Fruit fly (Drosophila melanogaster) whole organism, embryonic: ENCODE results near the gene bin.

Source experiments
- Ada2b ChIP-seq: fragments of 200-800 bp; sonication (Bioruptor generic); IDR thresholded peaks from 2 replicates; pipeline ENCODE4 v1.3.6; 2022; ENCODE audit warnings: missing biosample characterization, missing genetic modification characterization
- Aef1 ChIP-seq: fragments of 200-800 bp; sonication (Bioruptor generic); IDR thresholded peaks from 3 replicates; pipeline ENCODE4 v1.3.6; 2022; ENCODE audit warnings: missing biosample characterization, missing genetic modification characterization
- Asciz ChIP-seq: fragments of 200-800 bp; sonication (Bioruptor generic); optimal IDR thresholded peaks from 2 replicates; lab custom pipeline; 2017; ENCODE audit warnings: missing biosample characterization, mild to moderate bottlenecking, missing genetic modification characterization, missing genetic modification reagents
- B-H1 ChIP-seq: fragments of 200-800 bp; sonication (Bioruptor generic); IDR thresholded peaks from 3 replicates; pipeline ENCODE4 v1.3.6; 2022; ENCODE audit warnings: missing biosample characterization, missing genetic modification characterization
- Bteb2 ChIP-seq: fragments of 200-800 bp; sonication (Bioruptor generic); optimal IDR thresholded peaks from 2 replicates; lab custom pipeline; 2016; ENCODE audit warnings: missing biosample characterization, missing genetic modification characterization
- CG10366 ChIP-seq: fragments of 200-800 bp; sonication (Bioruptor generic); IDR thresholded peaks from 2 replicates; pipeline ENCODE4 v1.3.6; 2022; ENCODE audit warnings: missing biosample characterization, missing genetic modification characterization
- CG10979 ChIP-seq: fragments of 200-800 bp; sonication (Bioruptor generic); optimal IDR thresholded peaks from 2 replicates; lab custom pipeline; 2018; ENCODE audit warnings: missing biosample characterization, mild to moderate bottlenecking, missing genetic modification characterization, moderate library complexity
- CG11085 ChIP-seq: fragments of 200-800 bp; sonication (Bioruptor generic); IDR thresholded peaks from 2 replicates; pipeline ENCODE4 v1.3.6; 2022; ENCODE audit warnings: missing biosample characterization, missing genetic modification characterization
- CG11456 ChIP-seq: fragments of 200-800 bp; sonication (Bioruptor generic); IDR thresholded peaks from 3 replicates; pipeline ENCODE4 v1.3.6; 2022; ENCODE audit warnings: missing biosample characterization, missing genetic modification characterization
- CG13894 ChIP-seq: fragments of 200-800 bp; sonication (Bioruptor generic); optimal IDR thresholded peaks from 3 replicates; lab custom pipeline; 2018; ENCODE audit warnings: missing biosample characterization, mild to moderate bottlenecking, missing genetic modification characterization, moderate library complexity
- CG14014 ChIP-seq: fragments of 200-800 bp; sonication (Bioruptor generic); IDR thresholded peaks from 2 replicates; pipeline ENCODE4 v1.3.6; 2022; ENCODE audit warnings: missing biosample characterization, missing genetic modification characterization
- CG14050 ChIP-seq: fragments of 200-800 bp; sonication (Bioruptor generic); IDR thresholded peaks from 3 replicates; pipeline ENCODE4 v1.3.6; 2022; ENCODE audit warnings: missing biosample characterization, missing genetic modification characterization
- CG17361 ChIP-seq: fragments of 200-800 bp; sonication (Bioruptor generic); IDR thresholded peaks from 3 replicates; pipeline ENCODE4 v1.3.6; 2022; ENCODE audit warnings: missing biosample characterization, missing genetic modification characterization
- CG17912 ChIP-seq: fragments of 200-800 bp; sonication (Bioruptor generic); optimal IDR thresholded peaks from 2 replicates; lab custom pipeline; 2018; ENCODE audit warnings: missing biosample characterization, mild to moderate bottlenecking, missing genetic modification characterization
- CG18011 ChIP-seq: fragments of 200-800 bp; sonication (Bioruptor generic); optimal IDR thresholded peaks from 2 replicates; lab custom pipeline; 2017; ENCODE audit warnings: missing biosample characterization, missing genetic modification characterization, mild to moderate bottlenecking, moderate library complexity, missing genotype
- CG1832 ChIP-seq: fragments of 200-800 bp; sonication (Bioruptor generic); optimal IDR thresholded peaks from 2 replicates; lab custom pipeline; 2017; ENCODE audit warnings: missing biosample characterization, mild to moderate bottlenecking, missing genetic modification characterization, inconsistent platforms
- CG18599 ChIP-seq: fragments of 200-800 bp; sonication (Bioruptor generic); optimal IDR thresholded peaks from 3 replicates; lab custom pipeline; 2017; ENCODE audit warnings: missing biosample characterization, missing genetic modification characterization, mild to moderate bottlenecking, moderate library complexity, missing genetic modification reagents
- CG30403 ChIP-seq: fragments of 200-800 bp; sonication (Bioruptor generic); optimal IDR thresholded peaks from 3 replicates; lab custom pipeline; 2016; ENCODE audit warnings: missing biosample characterization, missing genetic modification characterization
- CG32767 ChIP-seq: fragments of 200-800 bp; sonication (Bioruptor generic); IDR thresholded peaks from 2 replicates; pipeline ENCODE4 v1.3.6; 2022; ENCODE audit warnings: missing biosample characterization, missing genetic modification characterization
- CG4730 ChIP-seq: fragments of 200-800 bp; sonication (Bioruptor generic); IDR thresholded peaks from 2 replicates; pipeline ENCODE4 v1.3.6; 2022; ENCODE audit warnings: missing biosample characterization, missing genetic modification characterization
- CG7556 ChIP-seq: fragments of 200-800 bp; sonication (Bioruptor generic); optimal IDR thresholded peaks from 2 replicates; lab custom pipeline; 2017; ENCODE audit warnings: missing biosample characterization, mild to moderate bottlenecking, missing genetic modification characterization
- CG9797 ChIP-seq: fragments of 200-800 bp; sonication (Bioruptor generic); optimal IDR thresholded peaks from 3 replicates; lab custom pipeline; 2018; ENCODE audit warnings: missing biosample characterization, mild to moderate bottlenecking, missing genetic modification characterization
- Chrac-16 ChIP-seq: fragments of 200-800 bp; sonication (Bioruptor generic); optimal IDR thresholded peaks from 3 replicates; lab custom pipeline; 2016; ENCODE audit warnings: missing biosample characterization, missing genetic modification characterization
- E2f2 ChIP-seq: fragments of 200-800 bp; sonication (Bioruptor generic); IDR thresholded peaks from 2 replicates; pipeline ENCODE4 v1.3.6; 2022; ENCODE audit warnings: missing biosample characterization, missing genetic modification characterization
- GATAe ChIP-seq: fragments of 200-800 bp; sonication (Bioruptor generic); conservative IDR thresholded peaks from 2 replicates; pipeline ENCODE4 v1.3.6; 2022; ENCODE audit warnings: missing biosample characterization, missing genetic modification characterization
- Hand ChIP-seq: fragments of 200-800 bp; sonication (Bioruptor generic); optimal IDR thresholded peaks from 2 replicates; lab custom pipeline; 2017; ENCODE audit warnings: mild to moderate bottlenecking, missing biosample characterization, missing genetic modification reagents, missing genetic modification characterization
- Hmr ChIP-seq: fragments of 200-800 bp; sonication (Bioruptor generic); optimal IDR thresholded peaks from 3 replicates; lab custom pipeline; 2017; ENCODE audit warnings: mild to moderate bottlenecking, missing biosample characterization, missing genetic modification reagents, missing genetic modification characterization
- NFAT ChIP-seq: fragments of 200-800 bp; sonication (Bioruptor generic); IDR thresholded peaks from 2 replicates; pipeline ENCODE4 v1.3.6; 2022; ENCODE audit warnings: missing biosample characterization, missing genetic modification characterization
- NK7.1 ChIP-seq: fragments of 200-800 bp; sonication (Bioruptor generic); optimal IDR thresholded peaks from 3 replicates; lab custom pipeline; 2016; ENCODE audit warnings: missing biosample characterization, missing genetic modification characterization
- NfI ChIP-seq: fragments of 200-800 bp; sonication (Bioruptor generic); optimal IDR thresholded peaks from 3 replicates; lab custom pipeline; 2018; ENCODE audit warnings: missing biosample characterization, mild to moderate bottlenecking, missing genetic modification characterization, moderate library complexity
- Ptx1 ChIP-seq: fragments of 200-800 bp; sonication (Bioruptor generic); IDR thresholded peaks from 2 replicates; pipeline ENCODE4 v1.3.6; 2022; ENCODE audit warnings: missing biosample characterization, missing genetic modification characterization
- Rfx ChIP-seq: fragments of 200-800 bp; sonication (Bioruptor generic); IDR thresholded peaks from 2 replicates; pipeline ENCODE4 v1.3.6; 2022; ENCODE audit warnings: missing biosample characterization, missing genetic modification characterization
- Sox102F ChIP-seq: fragments of 200-800 bp; sonication (Bioruptor generic); optimal IDR thresholded peaks from 2 replicates; lab custom pipeline; 2018; ENCODE audit warnings: missing biosample characterization, mild to moderate bottlenecking, missing genetic modification characterization, moderate library complexity
- ara ChIP-seq: fragments of 200-800 bp; sonication (Bioruptor generic); IDR thresholded peaks from 2 replicates; pipeline ENCODE4 v1.3.6; 2022; ENCODE audit warnings: missing biosample characterization, missing genetic modification characterization
- bbx ChIP-seq: fragments of 200-800 bp; sonication (Bioruptor generic); IDR thresholded peaks from 2 replicates; pipeline ENCODE4 v1.3.6; 2022; ENCODE audit warnings: missing biosample characterization, missing genetic modification characterization; ENCODE audit not compliant: partially characterized antibody
- bcd ChIP-seq: fragments of 200-800 bp; sonication (Bioruptor generic); optimal IDR thresholded peaks from 2 replicates; lab custom pipeline; 2017; ENCODE audit warnings: missing biosample characterization, mild to moderate bottlenecking, missing genetic modification characterization
- grau ChIP-seq: fragments of 200-800 bp; optimal IDR thresholded peaks from 3 replicates; lab custom pipeline; 2019; ENCODE audit warnings: missing biosample characterization, mild to moderate bottlenecking, missing genetic modification characterization, moderate library complexity
- gro ChIP-seq: fragments of 200-800 bp; sonication (Bioruptor generic); optimal IDR thresholded peaks from 2 replicates; lab custom pipeline; 2016; ENCODE audit warnings: missing biosample characterization, missing genetic modification characterization
- gt ChIP-seq: fragments of 200-800 bp; sonication (Bioruptor generic); IDR thresholded peaks from 2 replicates; pipeline ENCODE4 v1.3.6; 2022; ENCODE audit warnings: missing biosample characterization, missing genetic modification characterization
- lmd ChIP-seq: fragments of 200-800 bp; sonication (Bioruptor generic); IDR thresholded peaks from 2 replicates; pipeline ENCODE4 v1.3.6; 2022; ENCODE audit warnings: missing biosample characterization, missing genetic modification characterization
- otp ChIP-seq: fragments of 200-800 bp; sonication (Bioruptor generic); IDR thresholded peaks from 3 replicates; pipeline ENCODE4, ENCODE4 v1.3.6; 2022; ENCODE audit warnings: missing biosample characterization, missing genetic modification characterization
- pan ChIP-seq, 4 experiments: fragments of >200 bp in 3 of 4; fragments of 200-800 bp in 1 of 4; sonication (Bioruptor generic) in 1 of 4; optimal IDR thresholded peaks in 3 of 4; IDR thresholded peaks in 1 of 4; 2 replicates each; pipeline versions ENCODE4 v1.3.6 to Lab custom; 2017 to 2022; ENCODE audit warnings: missing biosample characterization in 2 of 4, missing genetic modification characterization in 2 of 4, mixed read lengths in 1 of 4
- prd ChIP-seq, 3 experiments: fragments of >200 bp in 2 of 3; fragments of 200-800 bp in 1 of 3; sonication (Bioruptor generic) in 1 of 3; optimal IDR thresholded peaks in 2 of 3; IDR thresholded peaks in 1 of 3; 2 replicates in 2 of 3; 3 replicates in 1 of 3; pipeline versions ENCODE4 v1.3.6 to Lab custom; 2017 to 2022; ENCODE audit warnings: missing biosample characterization in 1 of 3, missing genetic modification characterization in 1 of 3
- pum ChIP-seq: fragments of 200-800 bp; sonication (Bioruptor generic); optimal IDR thresholded peaks from 2 replicates; lab custom pipeline; 2016; ENCODE audit warnings: missing biosample characterization, missing genetic modification characterization
- row ChIP-seq: fragments of 200-800 bp; sonication (Bioruptor generic); IDR thresholded peaks from 3 replicates; pipeline ENCODE4 v1.3.6; 2022; ENCODE audit warnings: missing biosample characterization, missing genetic modification characterization
- slp2 ChIP-seq: fragments of 200-800 bp; sonication (Bioruptor generic); optimal IDR thresholded peaks from 2 replicates; lab custom pipeline; 2016; ENCODE audit warnings: missing biosample characterization, missing genetic modification characterization
- tio ChIP-seq: fragments of 200-800 bp; sonication (Bioruptor generic); optimal IDR thresholded peaks from 2 replicates; lab custom pipeline; 2017; ENCODE audit warnings: missing biosample characterization, missing genetic modification characterization, inconsistent platforms
- vvl ChIP-seq: fragments of 200-800 bp; sonication (Bioruptor generic); IDR thresholded peaks from 2 replicates; pipeline ENCODE4 v1.3.6; 2022; ENCODE audit warnings: missing biosample characterization, missing genetic modification characterization

bin gene

dm6 chr3L:7013568-7014305, 23.3 kb downstream of the bin start (continued):
- TF ChIP-seq CG18599 (peak; percentile 5), Hmr (peak; percentile 28), Asciz (peak; percentile 40), CG10979 (tag; lab: Kevin White, UChicago) (no peak), ara (GFP tag; lab: Robert Waterston, UW) (peak; percentile 33; the same call in 1 of the 2 replicates), pan (optimal IDR thresholded peaks at IDR 0.05; lab: Kevin White, UChicago) (no peak), pan (GFP tag; optimal IDR thresholded peaks at IDR 0.05 in 1 of 2, IDR thresholded peaks at IDR 0.05 in 1 of 2) (peak in 1 of 2 experiments; percentile 52), Sox102F (peak; percentile 48), GATAe (GFP tag; lab: Robert Waterston, UW) (no peak), grau (tag; lab: Kevin White, UChicago) (peak; percentile 48), Bteb2 (peak; percentile 20), B-H1 (GFP tag; lab: Robert Waterston, UW) (peak; percentile 44; the same call in 1 of the 3 replicates), CG11456 (peak; percentile 81), lmd (GFP tag; lab: Robert Waterston, UW) (peak; percentile 21; the same call in 1 of the 2 replicates), row (GFP tag; lab: Robert Waterston, UW) (peak; percentile 62), bbx (GFP tag; lab: Robert Waterston, UW) (peak; percentile 49; the same call in 1 of the 2 replicates), prd (optimal IDR thresholded peaks at IDR 0.05; lab: Kevin White, UChicago) (no peak), prd (GFP tag; IDR thresholded peaks at IDR 0.05; lab: Robert Waterston, UW) (peak; percentile 55), slp2 (GFP tag; lab: Kevin White, UChicago) (no peak), NfI (GFP tag; lab: Kevin White, UChicago) (peak; percentile 44), CG11085 (GFP tag; lab: Robert Waterston, UW) (peak; percentile 42; the same call in 1 of the 2 replicates), gro (peak; percentile 23), tio (GFP tag; lab: Kevin White, UChicago) (peak; percentile 19), CG10366 (GFP tag; lab: Robert Waterston, UW) (peak; percentile 59), CG4730 (GFP tag; lab: Robert Waterston, UW) (peak; percentile 63; the same call in 1 of the 2 replicates), CG9797 (GFP tag; lab: Kevin White, UChicago) (no peak), CG17361 (0 out of 3 replicates have a peak, but pooled peaks have one; percentile 32), pum (GFP tag; lab: Kevin White, UChicago) (no peak), Ptx1 (GFP tag; lab: Robert Waterston, UW) (peak; percentile 40), Chrac-16 (no peak), CG30403 (GFP tag; lab: Kevin White, UChicago) (peak; percentile 23), CG18011 (GFP tag; lab: Kevin White, UChicago) (peak; percentile 11), CG1832 (no peak), CG14014 (GFP tag; lab: Robert Waterston, UW) (peak; percentile 35; the same call in 1 of the 2 replicates), NFAT (peak; percentile 57), CG32767 (peak; percentile 40), CG14050 (GFP tag; lab: Robert Waterston, UW) (peak; percentile 61), gt (GFP tag; lab: Robert Waterston, UW) (no peak), CG7556 (GFP tag; lab: Kevin White, UChicago) (peak; percentile 13), Hand (GFP tag; lab: Kevin White, UChicago) (peak; percentile 46), Aef1 (0 out of 3 replicates have a peak, but pooled peaks have one; percentile 9), CG17912 (GFP tag; lab: Kevin White, UChicago) (no peak), vvl (peak; percentile 49; the same call in 1 of the 2 replicates), E2f2 (peak; percentile 37; the same call in 1 of the 2 replicates), otp (GFP tag; lab: Robert Waterston, UW) (0 out of 3 replicates have a peak, but pooled peaks have one; percentile 23), CG13894 (tag; lab: Kevin White, UChicago) (peak; percentile 31), bcd (GFP tag; lab: Kevin White, UChicago) (peak; percentile 38), Ada2b (GFP tag; lab: Robert Waterston, UW) (0 out of 2 replicates have a peak, but pooled peaks have one; percentile 9), Rfx (GFP tag; lab: Robert Waterston, UW) (peak; percentile 75), NK7.1 (GFP tag; lab: Kevin White, UChicago) (peak; percentile 39)
